Worm (Caenorhabditis elegans) whole organism, L1 larva: ENCODE data around the gene F47B10.5.

Experiments used
- ceh-82 ChIP-seq, 3 experiments: fragments of 150-350 bp in 1 of 3; sonication (generic microtip) in 2 of 3; optimal IDR thresholded peaks; 2 replicates each; lab custom pipeline; 2014 to 2017; ENCODE audit warnings: missing biosample characterization in 3 of 3, missing genetic modification characterization in 3 of 3
- dsc-1 ChIP-seq: sonication (generic microtip); optimal IDR thresholded peaks from 2 replicates; lab custom pipeline; 2016; ENCODE audit warnings: mild to moderate bottlenecking, missing genetic modification characterization, missing compliant biosample characterization
- elt-2 ChIP-seq: sonication (generic microtip); optimal IDR thresholded peaks from 2 replicates; lab custom pipeline; 2016; ENCODE audit warnings: missing genetic modification characterization, mild to moderate bottlenecking, inconsistent platforms, missing compliant biosample characterization, missing genetic modification reagents
- fkh-10 ChIP-seq: sonication (generic microtip); optimal IDR thresholded peaks from 2 replicates; lab custom pipeline; 2017; ENCODE audit warnings: missing biosample characterization, missing genetic modification reagents, missing genetic modification characterization
- sptf-1 ChIP-seq: fragments of 150-350 bp; optimal IDR thresholded peaks from 2 replicates; lab custom pipeline; 2014; ENCODE audit warnings: missing biosample characterization, missing genetic modification characterization
- unc-62 ChIP-seq: fragments of 150-350 bp; optimal IDR thresholded peaks from 2 replicates; lab custom pipeline; 2014; ENCODE audit warnings: missing biosample characterization, missing genetic modification reagents, missing genetic modification characterization

DNA sequence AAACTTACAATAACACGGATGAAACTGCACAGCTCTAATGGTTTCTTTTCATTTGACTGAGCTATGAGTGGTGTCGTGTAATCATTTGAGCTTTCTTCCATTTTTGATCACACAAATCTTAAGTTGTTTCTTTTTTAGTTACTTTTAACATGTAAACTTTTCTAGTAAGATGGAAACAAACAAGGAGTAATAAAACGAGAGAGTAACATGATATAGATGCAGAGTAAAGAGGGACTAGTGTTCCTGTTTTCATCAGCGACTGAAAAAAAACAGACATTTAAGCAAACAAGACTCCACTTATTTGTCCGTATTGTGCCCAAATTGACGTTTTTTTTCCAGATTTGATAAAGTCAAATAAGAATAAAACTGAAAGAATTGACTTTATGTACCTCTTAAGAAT lies 20.2 kb downstream of the F47B10.5 start, which contains the start of gene pgp-7:
- TF ChIP-seq ceh-82 (tag; optimal IDR thresholded peaks at IDR 0.05; lab: Kevin White, UChicago) (no peak), dsc-1 (no peak), elt-2 (no peak), sptf-1 (tag; lab: Kevin White, UChicago) (no peak), fkh-10 (GFP tag; lab: Kevin White, UChicago) (no peak), unc-62 (GFP tag; lab: Kevin White, UChicago) (no peak)
